Worm (Caenorhabditis elegans) whole organism, L2 larva: ENCODE data around the gene B0280.9.

Experiments used
- C34F6.9 ChIP-seq: fragments of 150-350 bp; optimal IDR thresholded peaks from 2 replicates; lab custom pipeline; 2014; ENCODE audit warnings: missing biosample characterization, missing genetic modification characterization
- F13H6.1 ChIP-seq: sonication (generic microtip); optimal IDR thresholded peaks from 2 replicates; lab custom pipeline; 2016; ENCODE audit warnings: missing genetic modification characterization, missing compliant biosample characterization
- R02D3.7 ChIP-seq: fragments of 150-350 bp; optimal IDR thresholded peaks from 2 replicates; lab custom pipeline; 2014; ENCODE audit warnings: missing biosample characterization, missing genetic modification characterization
- Y55F3AM.14 ChIP-seq: fragments of 200-800 bp; sonication (Bioruptor generic); optimal IDR thresholded peaks from 2 replicates; lab custom pipeline; 2018; ENCODE audit warnings: mild to moderate bottlenecking, missing genetic modification characterization, missing compliant biosample characterization
- alr-1 ChIP-seq: fragments of 150-350 bp; optimal IDR thresholded peaks from 2 replicates; lab custom pipeline; 2014; ENCODE audit warnings: missing biosample characterization, missing genetic modification characterization
- aly-2 ChIP-seq: fragments of 150-350 bp; optimal IDR thresholded peaks from 2 replicates; lab custom pipeline; 2014; ENCODE audit warnings: missing biosample characterization, missing genetic modification characterization
- ama-1 ChIP-seq: fragments of 150-350 bp; optimal IDR thresholded peaks from 2 replicates; lab custom pipeline; 2018; ENCODE audit warnings: inconsistent platforms
- blmp-1 ChIP-seq: sonication (generic microtip); optimal IDR thresholded peaks from 2 replicates; lab custom pipeline; 2017; ENCODE audit warnings: missing genetic modification characterization, mild to moderate bottlenecking, missing compliant biosample characterization, antibody characterized with exemption, moderate library complexity; ENCODE audit not compliant: insufficient read depth
- crh-2 ChIP-seq: sonication (generic microtip); optimal IDR thresholded peaks from 2 replicates; lab custom pipeline; 2017; ENCODE audit warnings: missing biosample characterization, missing genetic modification characterization
- dmd-4 ChIP-seq: sonication (generic microtip); optimal IDR thresholded peaks from 2 replicates; lab custom pipeline; 2017; ENCODE audit warnings: missing biosample characterization, missing genetic modification characterization
- egl-27 ChIP-seq: sonication (generic microtip); optimal IDR thresholded peaks from 3 replicates; lab custom pipeline; 2017; ENCODE audit warnings: missing biosample characterization, missing genetic modification reagents, missing genetic modification characterization
- elt-1 ChIP-seq: fragments of 150-350 bp; optimal IDR thresholded peaks from 2 replicates; lab custom pipeline; 2014; ENCODE audit warnings: missing biosample characterization, missing genetic modification characterization
- elt-3 ChIP-seq: sonication (generic microtip); optimal IDR thresholded peaks from 2 replicates; lab custom pipeline; 2017; ENCODE audit warnings: missing biosample characterization, missing genetic modification characterization
- gmeb-1 ChIP-seq: fragments of 150-350 bp; optimal IDR thresholded peaks from 2 replicates; lab custom pipeline; 2014; ENCODE audit warnings: missing biosample characterization, missing genetic modification characterization
- lin-11 ChIP-seq: fragments of 150-350 bp; sonication (generic microtip); optimal IDR thresholded peaks from 2 replicates; lab custom pipeline; 2014; ENCODE audit warnings: missing biosample characterization, missing genetic modification characterization, inconsistent platforms, mixed read lengths
- lin-13 ChIP-seq: fragments of 150-350 bp; optimal IDR thresholded peaks from 2 replicates; lab custom pipeline; 2014; ENCODE audit warnings: missing biosample characterization, missing genetic modification reagents, missing genetic modification characterization
- lin-39 ChIP-seq: fragments of 150-350 bp; optimal IDR thresholded peaks from 2 replicates; lab custom pipeline; 2014; ENCODE audit warnings: missing biosample characterization, missing genetic modification reagents, missing genetic modification characterization
- lsy-2 ChIP-seq, 2 experiments: fragments of 150-350 bp in 1 of 2; sonication (generic microtip) in 1 of 2; optimal IDR thresholded peaks; 2 replicates each; lab custom pipeline; 2014 to 2017; ENCODE audit warnings: missing biosample characterization in 2 of 2, missing genetic modification characterization in 2 of 2
- mbf-1 ChIP-seq: sonication (generic microtip); optimal IDR thresholded peaks from 2 replicates; lab custom pipeline; 2017; ENCODE audit warnings: missing biosample characterization, missing genetic modification characterization
- mdl-1 ChIP-seq, 2 experiments: fragments of 150-350 bp in 1 of 2; sonication (generic microtip) in 1 of 2; optimal IDR thresholded peaks; 2 replicates each; lab custom pipeline; 2017; ENCODE audit warnings: missing biosample characterization in 2 of 2, missing genetic modification characterization in 2 of 2
- nhr-129 ChIP-seq: fragments of 150-350 bp; optimal IDR thresholded peaks from 2 replicates; lab custom pipeline; 2014; ENCODE audit warnings: missing biosample characterization, missing genetic modification characterization
- nhr-21 ChIP-seq: fragments of 150-350 bp; optimal IDR thresholded peaks from 2 replicates; lab custom pipeline; 2014; ENCODE audit warnings: missing biosample characterization, missing genetic modification characterization
- nhr-23 ChIP-seq: fragments of 150-350 bp; optimal IDR thresholded peaks from 2 replicates; lab custom pipeline; 2014; ENCODE audit warnings: missing biosample characterization, missing genetic modification reagents, missing genetic modification characterization
- nhr-237 ChIP-seq: fragments of 150-350 bp; optimal IDR thresholded peaks from 2 replicates; lab custom pipeline; 2014; ENCODE audit warnings: missing biosample characterization, missing genetic modification characterization
- nhr-25 ChIP-seq: fragments of 150-350 bp; sonication (generic microtip); optimal IDR thresholded peaks from 3 replicates; lab custom pipeline; 2014; ENCODE audit warnings: missing biosample characterization, missing genetic modification characterization
- nhr-6 ChIP-seq: fragments of 150-350 bp; optimal IDR thresholded peaks from 2 replicates; lab custom pipeline; 2014; ENCODE audit warnings: missing biosample characterization, missing genetic modification characterization
- nhr-77 ChIP-seq: fragments of 150-350 bp; optimal IDR thresholded peaks from 2 replicates; lab custom pipeline; 2014; ENCODE audit warnings: missing biosample characterization, missing genetic modification characterization
- peb-1 ChIP-seq: fragments of 150-350 bp; optimal IDR thresholded peaks from 2 replicates; lab custom pipeline; 2014; ENCODE audit warnings: missing biosample characterization, missing genetic modification characterization
- skn-1 ChIP-seq: sonication (generic microtip); optimal IDR thresholded peaks from 2 replicates; lab custom pipeline; 2017; ENCODE audit warnings: missing biosample characterization, missing genetic modification characterization
- sma-3 ChIP-seq: sonication (generic microtip); optimal IDR thresholded peaks from 2 replicates; lab custom pipeline; 2016; ENCODE audit warnings: missing genetic modification reagents, missing genetic modification characterization, missing compliant biosample characterization
- sma-9 ChIP-seq, 2 experiments: fragments of 150-350 bp in 1 of 2; sonication (generic microtip) in 1 of 2; optimal IDR thresholded peaks; 2 replicates each; lab custom pipeline; 2014 to 2016; ENCODE audit warnings: missing genetic modification characterization in 2 of 2, mild to moderate bottlenecking in 1 of 2, missing biosample characterization in 1 of 2, missing compliant biosample characterization in 1 of 2, missing genetic modification reagents in 1 of 2, moderate library complexity in 1 of 2
- snpc-4 ChIP-seq: fragments of 150-350 bp; optimal IDR thresholded peaks from 2 replicates; lab custom pipeline; 2014; ENCODE audit warnings: missing biosample characterization, missing genetic modification characterization
- unc-39 ChIP-seq: fragments of 150-350 bp; optimal IDR thresholded peaks from 2 replicates; lab custom pipeline; 2014; ENCODE audit warnings: missing biosample characterization, missing genetic modification characterization
- unc-55 ChIP-seq: fragments of 150-350 bp; sonication (generic microtip); optimal IDR thresholded peaks from 3 replicates; lab custom pipeline; 2014; ENCODE audit warnings: missing biosample characterization, missing genetic modification reagents, missing genetic modification characterization
- zag-1 ChIP-seq: fragments of 150-350 bp; optimal IDR thresholded peaks from 2 replicates; lab custom pipeline; 2014; ENCODE audit warnings: missing biosample characterization, missing genetic modification characterization
- ztf-1 ChIP-seq: fragments of 200-800 bp; sonication (Bioruptor generic); conservative IDR thresholded peaks from 2 replicates; pipeline ENCODE4 v1.3.6; 2022; ENCODE audit warnings: missing genetic modification characterization, missing compliant biosample characterization
- ztf-11 ChIP-seq: sonication (generic microtip); optimal IDR thresholded peaks from 2 replicates; lab custom pipeline; 2017; ENCODE audit warnings: missing biosample characterization, missing genetic modification characterization
- ztf-4 ChIP-seq: fragments of 150-350 bp; optimal IDR thresholded peaks from 2 replicates; lab custom pipeline; 2014; ENCODE audit warnings: missing biosample characterization, missing genetic modification characterization

Gene B0280.9

ce11 chrIII:7146341-7146740, 23.6 kb upstream of the B0280.9 start:
- no peak for TF ChIP-seq lin-13 (GFP tag; lab: Kevin White, UChicago)
- no peak for TF ChIP-seq elt-3 (tag; lab: Kevin White, UChicago)
- no peak for TF ChIP-seq blmp-1 (tag; lab: Kevin White, UChicago)
- TF ChIP-seq ztf-4 (tag; lab: Kevin White, UChicago): no peak
- no peak for TF ChIP-seq nhr-21 (tag; lab: Kevin White, UChicago)
- no peak for TF ChIP-seq sma-3 (GFP tag; lab: Kevin White, UChicago)
- no peak for TF ChIP-seq nhr-25 (tag; lab: Kevin White, UChicago)
- no peak for TF ChIP-seq elt-1 (tag; lab: Kevin White, UChicago)
- TF ChIP-seq C34F6.9: no peak
- no peak for TF ChIP-seq gmeb-1 (tag; lab: Kevin White, UChicago)
- TF ChIP-seq skn-1 (tag; lab: Kevin White, UChicago): no peak
- no peak for TF ChIP-seq dmd-4 (tag; lab: Kevin White, UChicago)
- TF ChIP-seq Y55F3AM.14 (GFP tag; lab: Kevin White, UChicago): no peak
- no peak for TF ChIP-seq zag-1 (tag; lab: Kevin White, UChicago)
- TF ChIP-seq unc-55 (GFP tag; lab: Kevin White, UChicago): no peak
- TF ChIP-seq mbf-1: no peak
- no peak for TF ChIP-seq alr-1
- no peak for TF ChIP-seq snpc-4 (tag; lab: Kevin White, UChicago)
- no peak for TF ChIP-seq peb-1
- TF ChIP-seq ztf-11 (tag; lab: Kevin White, UChicago): no peak

- TF ChIP-seq R02D3.7 (no peak), nhr-77 (no peak), nhr-6 (tag; lab: Kevin White, UChicago) (no peak), lin-39 (tag; lab: Kevin White, UChicago) (no peak), sma-9 (GFP tag; optimal IDR thresholded peaks at IDR 0.05; lab: Kevin White, UChicago) (no peak), sma-9 (tag; optimal IDR thresholded peaks at IDR 0.05; lab: Kevin White, UChicago) (no peak), aly-2 (no peak), Y55F3AM.14 (GFP tag; lab: Kevin White, UChicago) (no peak), unc-55 (GFP tag; lab: Kevin White, UChicago) (no peak), peb-1 (no peak), ztf-1 (GFP tag; lab: Robert Waterston, UW) (no peak), sma-3 (GFP tag; lab: Kevin White, UChicago) (no peak), mdl-1 (tag; optimal IDR thresholded peaks at IDR 0.05; lab: Kevin White, UChicago) (no peak), F13H6.1 (tag; lab: Kevin White, UChicago) (no peak), nhr-237 (tag; lab: Kevin White, UChicago) (no peak), C34F6.9 (no peak), mbf-1 (no peak), ztf-11 (tag; lab: Kevin White, UChicago) (no peak), gmeb-1 (tag; lab: Kevin White, UChicago) (no peak), nhr-23 (no peak)
Measured at ce11 chrIII:7144749-7145148, 22.1 kb upstream of the B0280.9 start, which contains the start of gene glr-2. Gene glr-2 (minus strand): TSS chrIII:7144959.

ce11 chrIII:7142172-7142601, 19.5 kb upstream of the B0280.9 start:
- TF ChIP-seq mbf-1: no peak
- no peak for TF ChIP-seq unc-39 (tag; lab: Kevin White, UChicago)
- peak; percentile 25 for TF ChIP-seq egl-27 (tag; lab: Kevin White, UChicago)
- TF ChIP-seq ama-1: peak; percentile 76
- TF ChIP-seq aly-2: no peak
- no peak for TF ChIP-seq R02D3.7
- peak; percentile 25 for TF ChIP-seq sma-9 (GFP tag; optimal IDR thresholded peaks at IDR 0.05; lab: Kevin White, UChicago)
- no peak for TF ChIP-seq sma-9 (tag; optimal IDR thresholded peaks at IDR 0.05; lab: Kevin White, UChicago)
- TF ChIP-seq sma-3 (GFP tag; lab: Kevin White, UChicago): peak; percentile 64
- TF ChIP-seq crh-2 (tag; lab: Kevin White, UChicago): peak; percentile 34
- peak; percentile 3 for TF ChIP-seq nhr-25 (tag; lab: Kevin White, UChicago)
- no peak for TF ChIP-seq mdl-1 (tag; optimal IDR thresholded peaks at IDR 0.05; lab: Kevin White, UChicago)
- TF ChIP-seq skn-1 (tag; lab: Kevin White, UChicago): no peak
- peak; percentile 64 for TF ChIP-seq gmeb-1 (tag; lab: Kevin White, UChicago)
- peak; percentile 36 to 45 for TF ChIP-seq lsy-2 (tag; optimal IDR thresholded peaks at IDR 0.05; lab: Kevin White, UChicago)
- peak; percentile 4 for TF ChIP-seq F13H6.1 (tag; lab: Kevin White, UChicago)
- peak; percentile 95 for TF ChIP-seq snpc-4 (tag; lab: Kevin White, UChicago)
- peak; percentile 10 for TF ChIP-seq nhr-21 (tag; lab: Kevin White, UChicago)
- TF ChIP-seq lin-11 (tag; lab: Kevin White, UChicago): no peak
- no peak for TF ChIP-seq nhr-129 (tag; lab: Kevin White, UChicago)
- TF ChIP-seq lin-13 (GFP tag; lab: Kevin White, UChicago): no peak
- no peak for TF ChIP-seq ztf-1 (GFP tag; lab: Robert Waterston, UW)
